Worm (Caenorhabditis elegans) whole organism, young adult: Measurements from ENCODE around the gene ceh-38.

Source experiments
- B0019.2 ChIP-seq: fragments of 200-800 bp; sonication (Bioruptor generic); conservative IDR thresholded peaks from 2 replicates; pipeline ENCODE4 v1.3.6; 2022; ENCODE audit warnings: missing genetic modification reagents, missing genetic modification characterization, missing compliant biosample characterization
- C06A6.2 ChIP-seq: fragments of 200-800 bp; sonication (Bioruptor generic); conservative IDR thresholded peaks from 2 replicates; pipeline ENCODE4 v1.3.6; 2022; ENCODE audit warnings: missing genetic modification characterization, missing compliant biosample characterization
- F22D6.2 ChIP-seq: sonication (generic microtip); optimal IDR thresholded peaks from 2 replicates; lab custom pipeline; 2016; ENCODE audit warnings: mild to moderate bottlenecking, missing genetic modification characterization, missing compliant biosample characterization
- F23B12.7 ChIP-seq: sonication (generic microtip); optimal IDR thresholded peaks from 2 replicates; lab custom pipeline; 2017; ENCODE audit warnings: missing genetic modification characterization, mild to moderate bottlenecking, missing compliant biosample characterization, antibody characterized with exemption, moderate library complexity; ENCODE audit not compliant: insufficient read depth
- F52B5.7 ChIP-seq: sonication (generic microtip); optimal IDR thresholded peaks from 2 replicates; lab custom pipeline; 2016; ENCODE audit warnings: mild to moderate bottlenecking, missing genetic modification characterization, missing compliant biosample characterization
- F57C9.4 ChIP-seq: sonication (generic microtip); optimal IDR thresholded peaks from 2 replicates; lab custom pipeline; 2017; ENCODE audit warnings: mild to moderate bottlenecking, missing genetic modification characterization, missing compliant biosample characterization
- K11D2.4 ChIP-seq: fragments of 200-800 bp; sonication (Bioruptor generic); IDR thresholded peaks from 2 replicates; pipeline ENCODE4 v1.3.6; 2022; ENCODE audit warnings: missing genetic modification reagents, missing genetic modification characterization, missing compliant biosample characterization
- T26A5.8 ChIP-seq: sonication (generic microtip); optimal IDR thresholded peaks from 2 replicates; lab custom pipeline; 2016; ENCODE audit warnings: missing genetic modification characterization, missing compliant biosample characterization
- Y79H2A.3 ChIP-seq: fragments of 200-800 bp; sonication (Bioruptor generic); conservative IDR thresholded peaks from 2 replicates; pipeline ENCODE4 v1.3.6; 2022; ENCODE audit warnings: missing genetic modification reagents, missing genetic modification characterization, missing compliant biosample characterization
- Y95B8A.8 ChIP-seq: fragments of 200-800 bp; sonication (Bioruptor generic); IDR thresholded peaks from 2 replicates; pipeline ENCODE4 v1.3.6; 2022; ENCODE audit warnings: missing genetic modification reagents, missing genetic modification characterization, missing compliant biosample characterization
- ama-1 ChIP-seq, 3 experiments: fragments of 150-350 bp in 1 of 3; sonication (generic microtip) in 2 of 3; optimal IDR thresholded peaks; 2 replicates each; lab custom pipeline; 2014 to 2018; ENCODE audit warnings: missing biosample characterization in 2 of 3, missing genetic modification characterization in 2 of 3, missing genetic modification reagents in 2 of 3
- atf-7 ChIP-seq: sonication (generic microtip); optimal IDR thresholded peaks from 2 replicates; lab custom pipeline; 2017; ENCODE audit warnings: mild to moderate bottlenecking, missing genetic modification characterization, missing compliant biosample characterization
- attf-5 ChIP-seq: fragments of 200-800 bp; sonication (Bioruptor generic); optimal IDR thresholded peaks from 2 replicates; lab custom pipeline; 2018; ENCODE audit warnings: mild to moderate bottlenecking, missing genetic modification characterization, missing compliant biosample characterization
- attf-6 ChIP-seq: fragments of 200-800 bp; sonication (Bioruptor generic); IDR thresholded peaks from 2 replicates; pipeline ENCODE4 v1.3.6; 2022; ENCODE audit warnings: missing genetic modification reagents, missing genetic modification characterization, missing compliant biosample characterization
- cebp-1 ChIP-seq, 2 experiments: fragments of 200-800 bp in 1 of 2; sonication (Bioruptor generic) in 1 of 2; sonication (generic microtip) in 1 of 2; IDR thresholded peaks in 1 of 2; optimal IDR thresholded peaks in 1 of 2; 2 replicates each; pipeline versions ENCODE4 v1.3.6 to Lab custom; 2017 to 2022; ENCODE audit warnings: missing compliant biosample characterization in 2 of 2, missing genetic modification characterization in 2 of 2, mild to moderate bottlenecking in 1 of 2, missing genetic modification reagents in 1 of 2, moderate library complexity in 1 of 2
- dpl-1 ChIP-seq: fragments of 150-350 bp; optimal IDR thresholded peaks from 2 replicates; lab custom pipeline; 2014; ENCODE audit warnings: missing biosample characterization, missing genetic modification reagents, missing genetic modification characterization
- egrh-3 ChIP-seq: fragments of 200-800 bp; sonication (Bioruptor generic); IDR thresholded peaks from 2 replicates; pipeline ENCODE4 v1.3.6; 2022; ENCODE audit warnings: missing genetic modification reagents, missing genetic modification characterization, missing compliant biosample characterization
- hlh-12 ChIP-seq: sonication (generic microtip); optimal IDR thresholded peaks from 2 replicates; lab custom pipeline; 2016; ENCODE audit warnings: missing genetic modification characterization, missing compliant biosample characterization
- hmg-1.2 ChIP-seq: fragments of 200-800 bp; sonication (Bioruptor generic); IDR thresholded peaks from 2 replicates; pipeline ENCODE4 v1.3.6; 2022; ENCODE audit warnings: missing genetic modification reagents, missing genetic modification characterization, missing compliant biosample characterization
- let-607 ChIP-seq, 2 experiments: fragments of 200-800 bp in 1 of 2; sonication (Bioruptor generic) in 1 of 2; sonication (generic microtip) in 1 of 2; optimal IDR thresholded peaks; 2 replicates each; lab custom pipeline; 2016 to 2018; ENCODE audit warnings: mild to moderate bottlenecking in 2 of 2, missing compliant biosample characterization in 2 of 2, missing genetic modification characterization in 2 of 2, moderate library complexity in 2 of 2, missing genotype in 1 of 2
- lin-40 ChIP-seq: sonication (generic microtip); optimal IDR thresholded peaks from 2 replicates; lab custom pipeline; 2016; ENCODE audit warnings: missing genetic modification characterization, mild to moderate bottlenecking, missing compliant biosample characterization, missing genotype, missing genetic modification reagents
- lin-54 ChIP-seq: fragments of 200-800 bp; sonication (Bioruptor generic); optimal IDR thresholded peaks from 2 replicates; lab custom pipeline; 2018; ENCODE audit warnings: mild to moderate bottlenecking, missing genetic modification characterization, missing compliant biosample characterization
- lir-1 ChIP-seq: fragments of 200-800 bp; sonication (Bioruptor generic); conservative IDR thresholded peaks from 2 replicates; pipeline ENCODE4 v1.3.6; 2022; ENCODE audit warnings: missing genetic modification reagents, missing genetic modification characterization, missing compliant biosample characterization
- lsy-27 ChIP-seq: sonication (generic microtip); optimal IDR thresholded peaks from 2 replicates; lab custom pipeline; 2017; ENCODE audit warnings: missing genetic modification characterization, mild to moderate bottlenecking, missing compliant biosample characterization, antibody characterized with exemption, missing genotype, borderline replicate concordance; ENCODE audit not compliant: insufficient read depth
- madf-10 ChIP-seq: sonication (generic microtip); optimal IDR thresholded peaks from 2 replicates; lab custom pipeline; 2016; ENCODE audit warnings: mild to moderate bottlenecking, missing genetic modification characterization, missing compliant biosample characterization
- madf-3 ChIP-seq: fragments of 200-800 bp; sonication (Bioruptor generic); IDR thresholded peaks from 2 replicates; pipeline ENCODE4 v1.3.6; 2022; ENCODE audit warnings: missing genetic modification reagents, missing genetic modification characterization, missing compliant biosample characterization
- madf-8 ChIP-seq: fragments of 200-800 bp; sonication (Bioruptor generic); conservative IDR thresholded peaks from 2 replicates; pipeline ENCODE4 v1.3.6; 2022; ENCODE audit warnings: missing genetic modification reagents, missing genetic modification characterization, missing compliant biosample characterization
- mcd-1 ChIP-seq: fragments of 200-800 bp; sonication (Bioruptor generic); IDR thresholded peaks from 2 replicates; pipeline ENCODE4 v1.3.6; 2022; ENCODE audit warnings: missing genetic modification reagents, missing genetic modification characterization, missing compliant biosample characterization
- mel-28 ChIP-seq: sonication (generic microtip); optimal IDR thresholded peaks from 2 replicates; lab custom pipeline; 2016; ENCODE audit warnings: borderline replicate concordance, mild to moderate bottlenecking, missing genetic modification characterization, missing compliant biosample characterization
- nfya-1 ChIP-seq: sonication (generic microtip); optimal IDR thresholded peaks from 2 replicates; lab custom pipeline; 2017; ENCODE audit warnings: antibody characterized with exemption, missing compliant biosample characterization, missing genetic modification characterization, borderline replicate concordance; ENCODE audit not compliant: insufficient read depth
- nfyb-1 ChIP-seq: fragments of 200-800 bp; sonication (Bioruptor generic); IDR thresholded peaks from 2 replicates; pipeline ENCODE4 v1.3.6; 2022; ENCODE audit warnings: missing genetic modification reagents, missing genetic modification characterization, missing compliant biosample characterization
- nhr-27 ChIP-seq: fragments of 200-800 bp; sonication (Bioruptor generic); optimal IDR thresholded peaks from 2 replicates; lab custom pipeline; 2018; ENCODE audit warnings: mild to moderate bottlenecking, missing genetic modification characterization, moderate library complexity, missing compliant biosample characterization
- pbrm-1 ChIP-seq: fragments of 200-800 bp; sonication (Bioruptor generic); IDR thresholded peaks from 2 replicates; pipeline ENCODE4 v1.3.6; 2022; ENCODE audit warnings: missing genetic modification reagents, missing genetic modification characterization, missing compliant biosample characterization
- rcor-1 ChIP-seq: fragments of 200-800 bp; sonication (Bioruptor generic); IDR thresholded peaks from 2 replicates; pipeline ENCODE4 v1.3.6; 2022; ENCODE audit warnings: missing genetic modification reagents, missing genetic modification characterization, missing compliant biosample characterization
- rec-8 ChIP-seq, 2 experiments: sonication (generic microtip); optimal IDR thresholded peaks; 2 replicates each; lab custom pipeline; 2016; ENCODE audit warnings: mild to moderate bottlenecking in 2 of 2, missing genetic modification characterization in 2 of 2, missing genetic modification reagents in 2 of 2, missing genotype in 2 of 2, missing biosample characterization in 1 of 2, missing compliant biosample characterization in 1 of 2, moderate library complexity in 1 of 2
- rpc-1 ChIP-seq, 2 experiments: fragments of 150-350 bp in 1 of 2; sonication (generic microtip) in 1 of 2; optimal IDR thresholded peaks; 2 replicates each; lab custom pipeline; 2014 to 2018; ENCODE audit warnings: missing biosample characterization in 1 of 2, missing genetic modification characterization in 1 of 2, missing genetic modification reagents in 1 of 2, missing genotype in 1 of 2
- snpc-1.1 ChIP-seq: sonication (generic microtip); optimal IDR thresholded peaks from 2 replicates; lab custom pipeline; 2017; ENCODE audit warnings: missing genetic modification characterization, mild to moderate bottlenecking, missing compliant biosample characterization, antibody characterized with exemption, moderate library complexity, missing genotype, missing genetic modification reagents; ENCODE audit not compliant: insufficient read depth
- snpc-3.4 ChIP-seq: sonication (generic microtip); optimal IDR thresholded peaks from 2 replicates; lab custom pipeline; 2017; ENCODE audit warnings: missing genetic modification characterization, mild to moderate bottlenecking, missing compliant biosample characterization, antibody characterized with exemption, moderate library complexity, missing genotype, missing genetic modification reagents
- somi-1 ChIP-seq: fragments of 200-800 bp; sonication (Bioruptor generic); optimal IDR thresholded peaks from 2 replicates; lab custom pipeline; 2018; ENCODE audit warnings: mild to moderate bottlenecking, missing genetic modification characterization, missing compliant biosample characterization
- tbp1 ChIP-seq: fragments of 200-800 bp; sonication (Bioruptor generic); optimal IDR thresholded peaks from 2 replicates; lab custom pipeline; 2018; ENCODE audit warnings: mild to moderate bottlenecking, missing genetic modification characterization, missing compliant biosample characterization
- xnd-1 ChIP-seq: sonication (generic microtip); optimal IDR thresholded peaks from 2 replicates; lab custom pipeline; 2016; ENCODE audit warnings: missing genotype, missing genetic modification reagents, missing genetic modification characterization, missing compliant biosample characterization
- zfh-2 ChIP-seq: fragments of 200-800 bp; sonication (Bioruptor generic); conservative IDR thresholded peaks from 2 replicates; pipeline ENCODE4 v1.3.6; 2022; ENCODE audit warnings: missing genetic modification reagents, missing genetic modification characterization, missing compliant biosample characterization
- ztf-28 ChIP-seq: fragments of 200-800 bp; sonication (Bioruptor generic); IDR thresholded peaks from 2 replicates; pipeline ENCODE4 v1.3.6; 2022; ENCODE audit warnings: missing genetic modification reagents, missing genetic modification characterization, missing compliant biosample characterization
- ztf-3 ChIP-seq: fragments of 200-800 bp; sonication (Bioruptor generic); optimal IDR thresholded peaks from 2 replicates; lab custom pipeline; 2018; ENCODE audit warnings: mild to moderate bottlenecking, missing genetic modification characterization, missing compliant biosample characterization

The ceh-38 gene

DNA sequence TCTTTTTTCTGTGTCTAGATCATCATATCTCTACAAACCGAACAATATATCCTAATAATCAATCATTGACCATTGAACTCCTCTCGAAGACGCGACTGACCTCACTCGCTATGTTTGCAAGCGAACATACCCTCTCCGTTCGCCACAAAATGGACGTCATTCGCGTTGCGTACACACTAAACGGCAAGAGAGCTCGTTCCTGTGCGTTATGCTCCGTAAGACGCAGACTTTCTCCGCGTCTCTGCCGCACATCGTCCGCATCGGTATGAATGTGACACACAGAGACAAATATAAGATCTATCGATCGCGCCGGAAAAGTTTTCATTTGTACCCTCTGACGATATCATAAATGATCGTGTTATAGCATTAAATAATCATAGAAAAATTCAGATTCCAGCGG is 25.3 kb upstream of the ceh-38 start:
- TF ChIP-seq nhr-27 (tag; lab: Kevin White, UChicago) (no peak), Y95B8A.8 (GFP tag; lab: Robert Waterston, UW) (no peak), F57C9.4 (tag; lab: Kevin White, UChicago) (no peak), madf-3 (0 out of 2 replicates have a peak, but pooled peaks have one; percentile 44)
- TF ChIP-seq, all 124 proteins: peak for 1

DNA sequence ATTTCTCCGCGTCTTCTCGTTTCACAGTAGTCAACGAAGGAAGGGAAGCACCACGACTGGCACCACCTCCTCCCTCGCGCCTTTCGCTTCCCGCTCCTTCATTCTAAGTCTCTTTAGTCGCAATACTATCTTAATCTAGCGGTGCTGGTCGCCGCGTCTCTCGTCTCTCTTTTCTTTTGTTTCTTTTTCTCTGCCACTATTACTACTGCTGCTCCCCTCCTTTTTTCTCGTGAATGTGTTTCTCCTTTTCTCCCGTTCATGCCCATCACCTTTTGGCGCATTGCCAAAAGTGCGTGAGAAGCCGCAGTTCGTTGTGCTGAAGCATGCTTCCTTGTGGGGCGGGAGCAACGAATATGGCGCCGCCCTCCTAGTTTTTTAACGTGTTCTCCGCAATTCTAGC is 24.8 kb upstream of the ceh-38 start:
- TF ChIP-seq F23B12.7 = no peak
- TF ChIP-seq F52B5.7 (tag; lab: Kevin White, UChicago) = no peak
- 0 out of 2 replicates have a peak, but pooled peaks have one; percentile 30 for TF ChIP-seq rcor-1 (GFP tag; lab: Robert Waterston, UW)
- TF ChIP-seq atf-7 (tag; lab: Kevin White, UChicago) = peak; percentile 47
- no peak; the same call in 1 of the 2 replicates for TF ChIP-seq zfh-2 (GFP tag; lab: Robert Waterston, UW)
- TF ChIP-seq xnd-1 (tag; lab: Kevin White, UChicago) = no peak
- peak; percentile 76 for TF ChIP-seq egrh-3 (GFP tag; lab: Robert Waterston, UW)
- TF ChIP-seq ztf-3 (GFP tag; lab: Kevin White, UChicago) = no peak
- no peak for TF ChIP-seq nfya-1 (tag; lab: Kevin White, UChicago)
- no peak for TF ChIP-seq snpc-3.4 (tag; lab: Kevin White, UChicago)
- peak; percentile 73 for TF ChIP-seq attf-5
- no peak for TF ChIP-seq lsy-27 (tag; lab: Kevin White, UChicago)
- TF ChIP-seq madf-8 (GFP tag; lab: Robert Waterston, UW) = no peak
- TF ChIP-seq tbp1 (GFP tag; lab: Kevin White, UChicago) = no peak
- no peak for TF ChIP-seq T26A5.8 (tag; lab: Kevin White, UChicago)
- TF ChIP-seq Y79H2A.3 (GFP tag; lab: Robert Waterston, UW) = no peak
- TF ChIP-seq somi-1 (GFP tag; lab: Kevin White, UChicago) = no peak
- no peak for TF ChIP-seq C06A6.2 (GFP tag; lab: Robert Waterston, UW)
- TF ChIP-seq snpc-1.1 (tag; lab: Kevin White, UChicago) = no peak
- peak; percentile 39; the same call in 1 of the 2 replicates for TF ChIP-seq pbrm-1
- TF ChIP-seq lir-1 (GFP tag; lab: Robert Waterston, UW) = 0 out of 2 replicates have a peak, but pooled peaks have one; percentile 40
- peak; percentile 63 for TF ChIP-seq madf-10 (tag; lab: Kevin White, UChicago)
- no peak for TF ChIP-seq attf-6
- TF ChIP-seq mel-28 (tag; lab: Kevin White, UChicago) = no peak
- TF ChIP-seq lin-40 (tag; lab: Kevin White, UChicago) = peak; percentile 74
- peak; percentile 52 for TF ChIP-seq mcd-1 (GFP tag; lab: Robert Waterston, UW)
- TF ChIP-seq ama-1 (optimal IDR thresholded peaks at IDR 0.05; lab: Kevin White, UChicago) = no peak
- no peak for TF ChIP-seq ama-1 (GFP tag; optimal IDR thresholded peaks at IDR 0.05; lab: Kevin White, UChicago)
- no peak for TF ChIP-seq rec-8 (tag; optimal IDR thresholded peaks at IDR 0.05; lab: Kevin White, UChicago)
- TF ChIP-seq lin-54 (GFP tag; lab: Kevin White, UChicago) = peak; percentile 41
- no peak for TF ChIP-seq cebp-1 (GFP tag; IDR thresholded peaks at IDR 0.05; lab: Robert Waterston, UW)
- peak; percentile 76 for TF ChIP-seq cebp-1 (tag; optimal IDR thresholded peaks at IDR 0.05; lab: Kevin White, UChicago)
- peak; percentile 89 for TF ChIP-seq hmg-1.2 (GFP tag; lab: Robert Waterston, UW)
- no peak for TF ChIP-seq ztf-28 (GFP tag; lab: Robert Waterston, UW)
- peak; percentile 46; the same call in 1 of the 2 replicates for TF ChIP-seq nfyb-1 (GFP tag; lab: Robert Waterston, UW)
- TF ChIP-seq let-607 (tag; optimal IDR thresholded peaks at IDR 0.05; lab: Kevin White, UChicago) = peak in 1 of 2 experiments; percentile 32
- no peak for TF ChIP-seq dpl-1 (GFP tag; lab: Kevin White, UChicago)
- TF ChIP-seq K11D2.4 = no peak
- TF ChIP-seq hlh-12 (tag; lab: Kevin White, UChicago) = no peak
- TF ChIP-seq B0019.2 = no peak
- no peak for TF ChIP-seq F22D6.2 (tag; lab: Kevin White, UChicago)
- no peak for TF ChIP-seq rpc-1 (optimal IDR thresholded peaks at IDR 0.05; lab: Kevin White, UChicago)
- no peak for TF ChIP-seq rpc-1 (tag; optimal IDR thresholded peaks at IDR 0.05; lab: Kevin White, UChicago)
